Worm (Caenorhabditis elegans): Measurements from ENCODE around the gene Y59E9AL.8.

- TF ChIP-seq lag-1 (GFP tag; IDR thresholded peaks at IDR 0.05), result no peak
- no peak for TF ChIP-seq tbx-9 (tag; optimal IDR thresholded peaks at IDR 0.05; ENCODE audit: borderline replicate concordance)
- no peak for TF ChIP-seq mes-4 (tag; optimal IDR thresholded peaks at IDR 0.05)
- TF ChIP-seq C06A6.2 (GFP tag; conservative IDR thresholded peaks at IDR 0.05), result no peak
- TF ChIP-seq cebp-1 (GFP tag; IDR thresholded peaks at IDR 0.05), result no peak
- TF ChIP-seq cebp-1 (tag; optimal IDR thresholded peaks at IDR 0.05), result no peak
- TF ChIP-seq dox-1 (GFP tag; IDR thresholded peaks at IDR 0.05), result no peak
- no peak for TF ChIP-seq lin-54 (GFP tag; optimal IDR thresholded peaks at IDR 0.05)
- TF ChIP-seq rcor-1 (GFP tag; IDR thresholded peaks at IDR 0.05), result no peak
- no peak for TF ChIP-seq T07F8.4 (tag; optimal IDR thresholded peaks at IDR 0.05)
- no peak for TF ChIP-seq K11D2.4 (GFP tag; IDR thresholded peaks at IDR 0.05)
- TF ChIP-seq egrh-3 (GFP tag; IDR thresholded peaks at IDR 0.05), result peak; percentile 84; the same call in 1 of the 2 replicates
- no peak for TF ChIP-seq lin-35 (GFP tag; optimal IDR thresholded peaks at IDR 0.05)
- no peak for TF ChIP-seq egl-44 (GFP tag; IDR thresholded peaks at IDR 0.05)
- no peak for TF ChIP-seq snpc-4 (GFP tag; optimal IDR thresholded peaks at IDR 0.05)
- TF ChIP-seq snpc-4 (tag; optimal IDR thresholded peaks at IDR 0.05), result no peak
Measured at ce11 chrIV:5221721-5222120, 2.4 kb downstream of the Y59E9AL.8 start.

All from whole organism, young adult.